Fruit fly (Drosophila melanogaster) whole organism: ENCODE results near the gene Sytbeta.

Source experiments
- CG8478 ChIP-seq: fragments of >200 bp; optimal IDR thresholded peaks from 2 replicates; lab custom pipeline; 2018; ENCODE audit warnings: inconsistent platforms
- Dll ChIP-seq: fragments of >200 bp; optimal IDR thresholded peaks from 2 replicates; lab custom pipeline; 2017
- EcR ChIP-seq, 2 experiments: fragments of >200 bp; optimal IDR thresholded peaks; 2 replicates each; lab custom pipeline; 2017; ENCODE audit warnings: missing biosample characterization in 2 of 2, missing genetic modification characterization in 2 of 2, missing genetic modification reagents in 2 of 2
- pan ChIP-seq: fragments of >200 bp; optimal IDR thresholded peaks from 2 replicates; lab custom pipeline; 2017
- psq ChIP-seq: fragments of >200 bp; optimal IDR thresholded peaks from 2 replicates; lab custom pipeline; 2017
- usp ChIP-seq: fragments of >200 bp; optimal IDR thresholded peaks from 2 replicates; lab custom pipeline; 2017; ENCODE audit warnings: missing biosample characterization, missing genetic modification characterization, mixed read lengths

- TF ChIP-seq pan: no peak
- TF ChIP-seq Dll (lab: Kevin White, UChicago): no peak
- TF ChIP-seq EcR (GFP tag; optimal IDR thresholded peaks at IDR 0.05; lab: Kevin White, UChicago): no peak
- no peak for TF ChIP-seq psq (lab: Kevin White, UChicago)
- TF ChIP-seq CG8478 (lab: Kevin White, UChicago): no peak
- no peak for TF ChIP-seq usp (GFP tag; lab: Kevin White, UChicago)
These were observed 98.4 kb downstream of the Sytbeta start for dm6 chr3L:14966199-14966858.
